Worm (Caenorhabditis elegans) whole organism, L4/young adult: Measurements from ENCODE around the gene T24E12.3.

Source experiments
- W03F9.2 ChIP-seq: fragments of 150-350 bp; optimal IDR thresholded peaks from 2 replicates; lab custom pipeline; 2014; ENCODE audit warnings: missing biosample characterization, missing genetic modification characterization
- dao-5 ChIP-seq: sonication (generic microtip); optimal IDR thresholded peaks from 2 replicates; lab custom pipeline; 2016; ENCODE audit warnings: missing genotype, missing genetic modification characterization, moderate library complexity, missing compliant biosample characterization
- him-1 ChIP-seq: sonication (generic microtip); optimal IDR thresholded peaks from 2 replicates; lab custom pipeline; 2016; ENCODE audit warnings: missing genotype, missing genetic modification reagents, missing genetic modification characterization, missing compliant biosample characterization

ce11 chrII:3805518-3805917 lies 29.7 kb downstream of the T24E12.3 start:
- TF ChIP-seq him-1 (tag; lab: Kevin White, UChicago) (no peak), dao-5 (tag; lab: Kevin White, UChicago) (no peak), W03F9.2 (tag; lab: Kevin White, UChicago) (no peak)
